Worm (Caenorhabditis elegans): ENCODE measurements around the gene ascc-1.
"Not testable (repeated sequence)": the region's sequence is repeated elsewhere in the genome, so short reads cannot be mapped to it uniquely, and the experiment has no call there.

ascc-1 gene

DNA sequence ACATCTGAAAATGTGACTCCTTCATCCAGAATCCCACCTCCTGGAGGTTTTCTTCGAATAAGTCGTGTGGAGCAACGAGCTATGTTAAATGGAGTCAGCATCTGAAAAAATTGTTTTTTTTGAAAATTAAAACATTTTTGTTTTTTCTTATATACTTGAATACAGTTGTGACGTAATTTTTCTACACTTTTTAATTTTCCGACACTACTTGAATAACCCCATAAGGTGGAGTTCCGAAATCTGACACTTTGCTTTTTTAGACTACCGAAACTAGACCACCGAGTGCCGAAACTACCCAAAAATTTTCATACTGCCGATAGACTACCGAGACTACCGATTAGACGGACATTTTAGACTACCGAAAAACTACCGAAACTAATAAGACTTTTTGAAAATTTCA lies 33.9 kb downstream of the ascc-1 start, which contains the start of gene mcat-1:
mcat-1 (minus strand) TSS at position 101 of the 400 bp plus-strand sequence.
- TF ChIP-seq tbx-11 (GFP tag; IDR thresholded peaks at IDR 0.05): no peak
- TF ChIP-seq F13C5.2 (tag; optimal IDR thresholded peaks at IDR 0.05): no peak
- no peak for TF ChIP-seq hnd-1 (tag; optimal IDR thresholded peaks at IDR 0.05)
- no peak for TF ChIP-seq aly-1 (tag; optimal IDR thresholded peaks at IDR 0.05)
- no peak for TF ChIP-seq hmbx-1 (tag; optimal IDR thresholded peaks at IDR 0.05)
- no peak for TF ChIP-seq ama-1 (optimal IDR thresholded peaks at IDR 0.05)
- no peak for TF ChIP-seq ets-7 (tag; optimal IDR thresholded peaks at IDR 0.05)
- TF ChIP-seq flt-1 (GFP tag; IDR thresholded peaks at IDR 0.05): no peak
- no peak for TF ChIP-seq hmg-4 (GFP tag; optimal IDR thresholded peaks at IDR 0.05)
- TF ChIP-seq ceh-36 (tag; optimal IDR thresholded peaks at IDR 0.05): no peak
- TF ChIP-seq B0310.2 (tag; optimal IDR thresholded peaks at IDR 0.05): no peak
- no peak for TF ChIP-seq tra-4 (tag; optimal IDR thresholded peaks at IDR 0.05)
- no peak for TF ChIP-seq pes-1 (GFP tag; IDR thresholded peaks at IDR 0.05)
- no peak for TF ChIP-seq scrt-1 (GFP tag; IDR thresholded peaks at IDR 0.05)
- no peak for TF ChIP-seq sea-1 (GFP tag; conservative IDR thresholded peaks at IDR 0.05)

DNA sequence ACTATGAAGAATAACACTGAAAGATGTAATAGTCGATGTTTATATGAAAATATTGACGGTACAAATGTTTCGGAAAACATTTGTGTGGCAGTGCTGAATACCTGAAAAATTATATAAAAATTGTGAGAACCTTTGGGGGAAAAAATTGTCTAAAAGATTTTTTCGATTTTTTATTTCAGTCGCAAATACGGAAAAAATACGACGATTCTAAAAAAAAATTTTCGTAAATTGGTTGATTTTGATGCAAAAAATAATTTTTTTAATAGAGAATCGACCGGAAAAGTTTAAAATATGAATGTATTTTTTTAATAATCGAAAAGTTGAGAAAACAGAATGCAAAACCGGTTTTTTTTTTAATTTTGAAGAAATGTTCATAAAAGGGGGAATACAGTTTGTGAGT lies 37.7 kb downstream of the ascc-1 start, which contains the start of gene C50D2.7:
C50D2.7 (minus strand) TSS at position 101 of the 400 bp plus-strand sequence.
- TF ChIP-seq hmbx-1 (tag; optimal IDR thresholded peaks at IDR 0.05) (no peak), aly-1 (tag; optimal IDR thresholded peaks at IDR 0.05) (no peak), flt-1 (GFP tag; IDR thresholded peaks at IDR 0.05) (no peak), ceh-13 (GFP tag; optimal IDR thresholded peaks at IDR 0.05) (no peak), sea-1 (GFP tag; conservative IDR thresholded peaks at IDR 0.05) (no peak)

- TF ChIP-seq hmbx-1 (tag; optimal IDR thresholded peaks at IDR 0.05) (peak; percentile 40), F13C5.2 (tag; optimal IDR thresholded peaks at IDR 0.05) (peak; percentile 69), hmg-4 (GFP tag; optimal IDR thresholded peaks at IDR 0.05) (no peak)
Measured at ce11 chrII:97992-98763, 40.7 kb downstream of the ascc-1 start, which contains the start of the genes luc-7L3 and sftb-6. TSS of gene luc-7L3 (minus strand) at chrII:98027. TSS of gene sftb-6 (plus strand) at chrII:98404.

DNA sequence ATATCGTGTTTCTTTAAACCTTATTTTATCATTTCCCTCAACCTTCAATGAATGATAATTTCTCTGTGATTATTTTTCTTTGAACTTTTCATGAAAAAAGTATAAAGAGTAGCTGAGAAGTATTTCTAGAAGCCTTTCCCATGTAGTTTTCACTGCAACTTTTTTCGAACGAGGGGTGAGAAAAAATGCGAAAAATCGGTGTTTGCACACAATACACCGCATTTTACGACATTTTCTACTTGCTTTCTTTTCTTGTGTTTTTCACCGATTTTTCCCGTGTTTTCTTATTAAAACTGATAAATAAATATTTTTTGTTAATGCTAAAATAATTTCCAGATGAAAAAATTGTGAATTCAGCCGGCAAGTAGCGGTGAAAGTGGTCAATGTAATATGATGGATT lies 41.4 kb downstream of the ascc-1 start, which contains the start of gene C50D2.10:
C50D2.10 (plus strand) TSS at position 245 of the 400 bp plus-strand sequence.
- not testable (repeated sequence) for TF ChIP-seq B0310.2 (tag; optimal IDR thresholded peaks at IDR 0.05); flt-1 (GFP tag; IDR thresholded peaks at IDR 0.05); ama-1 (optimal IDR thresholded peaks at IDR 0.05)

DNA sequence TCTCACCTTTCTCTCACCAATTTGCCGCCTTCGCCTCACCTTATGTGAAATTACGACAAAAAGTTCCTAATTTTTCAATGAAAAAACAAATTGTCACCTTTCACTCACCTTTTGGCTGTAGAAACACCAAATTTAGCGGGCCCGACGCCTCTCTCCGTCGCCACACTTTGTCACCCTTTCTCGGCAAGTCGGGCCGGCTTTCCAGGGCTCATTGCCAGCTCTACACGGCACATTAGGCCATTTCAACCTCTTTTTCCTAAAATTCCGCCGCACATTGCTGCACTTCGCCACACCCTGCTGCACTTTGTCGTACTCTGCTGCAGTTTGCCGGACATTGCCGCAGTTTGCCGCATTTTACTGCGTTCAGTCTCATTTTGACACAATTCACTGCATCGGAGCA lies 43.7 kb downstream of the ascc-1 start:
- TF ChIP-seq hmg-4 (GFP tag; optimal IDR thresholded peaks at IDR 0.05) (no peak), sea-1 (GFP tag; conservative IDR thresholded peaks at IDR 0.05) (0 out of 2 replicates have a peak, but pooled peaks have one; percentile 52)

DNA sequence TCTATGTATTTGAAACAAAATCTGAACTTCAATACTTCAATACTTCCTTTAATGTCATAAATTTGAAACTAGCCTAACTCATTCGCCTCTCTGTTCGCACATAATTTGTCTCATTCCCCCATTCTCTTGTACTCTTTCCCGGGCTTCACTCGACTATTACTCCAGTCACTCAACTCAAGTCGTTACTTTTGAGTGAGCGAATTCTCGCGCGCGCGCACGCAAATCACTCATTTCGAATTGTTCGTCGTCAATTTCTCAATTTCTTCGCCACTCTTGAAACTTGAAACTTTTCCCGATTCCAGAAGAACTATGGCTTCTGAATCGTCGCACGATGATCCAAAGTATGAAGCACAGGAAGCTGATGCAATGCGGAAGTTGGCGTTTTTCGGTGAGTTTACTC lies 46.8 kb downstream of the ascc-1 start, which contains the start of gene col-68:
col-68 (plus strand) TSS at position 301 of the 400 bp plus-strand sequence.
- TF ChIP-seq F13C5.2 (tag; optimal IDR thresholded peaks at IDR 0.05): no peak
- no peak for TF ChIP-seq scrt-1 (GFP tag; IDR thresholded peaks at IDR 0.05)
- TF ChIP-seq ama-1 (optimal IDR thresholded peaks at IDR 0.05): no peak
- no peak for TF ChIP-seq sea-1 (GFP tag; conservative IDR thresholded peaks at IDR 0.05)
- TF ChIP-seq pes-1 (GFP tag; IDR thresholded peaks at IDR 0.05): no peak
- no peak for TF ChIP-seq ets-7 (tag; optimal IDR thresholded peaks at IDR 0.05)
- no peak for TF ChIP-seq tbx-11 (GFP tag; IDR thresholded peaks at IDR 0.05)
- TF ChIP-seq B0310.2 (tag; optimal IDR thresholded peaks at IDR 0.05): no peak

DNA sequence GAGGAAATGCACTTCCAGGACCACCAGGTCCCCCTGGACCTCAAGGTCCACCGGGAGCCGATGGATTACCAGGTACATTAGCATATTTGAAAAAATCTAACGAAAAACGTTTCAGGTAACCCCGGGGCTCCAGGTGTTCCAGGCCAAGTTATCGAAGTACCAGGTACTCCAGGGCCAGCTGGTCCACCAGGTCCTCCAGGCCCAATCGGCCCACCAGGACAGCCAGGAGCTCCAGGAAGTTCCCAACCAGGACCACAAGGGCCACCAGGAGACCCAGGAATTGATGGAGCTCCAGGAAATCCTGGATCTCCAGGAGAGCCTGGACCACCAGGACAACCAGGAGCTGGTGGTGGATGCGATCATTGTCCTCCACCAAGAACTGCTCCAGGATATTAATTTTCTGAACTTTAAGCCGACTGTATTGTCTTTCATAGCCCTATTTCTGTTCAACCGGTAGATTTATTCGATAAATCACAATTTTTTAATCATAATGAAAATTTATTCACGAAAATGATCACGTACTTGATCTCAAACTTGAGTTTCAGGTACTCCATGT lies 47.9 kb downstream of the ascc-1 start:
- TF ChIP-seq F13C5.2 (tag; optimal IDR thresholded peaks at IDR 0.05) (no peak), ceh-36 (tag; optimal IDR thresholded peaks at IDR 0.05) (no peak), tra-4 (tag; optimal IDR thresholded peaks at IDR 0.05) (no peak), ets-7 (tag; optimal IDR thresholded peaks at IDR 0.05) (no peak), scrt-1 (GFP tag; IDR thresholded peaks at IDR 0.05) (no peak)

DNA sequence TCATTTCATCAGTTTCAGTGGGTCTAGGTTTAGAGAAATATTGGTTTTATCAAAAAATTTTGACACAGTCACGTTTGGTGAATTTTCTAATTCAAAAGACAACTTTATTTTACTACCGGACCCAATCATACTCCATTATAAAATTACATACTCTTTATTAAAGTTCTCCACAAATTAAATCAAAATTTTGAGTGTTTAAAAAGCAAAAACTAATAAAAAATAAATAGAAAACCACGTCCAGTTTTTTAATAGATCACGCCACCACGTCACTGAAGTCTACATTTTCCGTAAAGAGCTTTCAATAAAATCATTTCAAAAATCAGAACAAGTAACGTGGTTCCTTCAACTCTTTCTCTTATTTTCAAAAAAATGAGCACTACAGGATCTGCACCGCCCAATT lies 48.4 kb downstream of the ascc-1 start, which contains the start of gene txt-1:
txt-1 (plus strand) TSS at position 301 of the 400 bp plus-strand sequence.
- TF ChIP-seq B0310.2 (tag; optimal IDR thresholded peaks at IDR 0.05) (no peak), ama-1 (optimal IDR thresholded peaks at IDR 0.05) (no peak), flt-1 (GFP tag; IDR thresholded peaks at IDR 0.05) (no peak), ets-7 (tag; optimal IDR thresholded peaks at IDR 0.05) (no peak), hmbx-1 (tag; optimal IDR thresholded peaks at IDR 0.05) (no peak), hmg-4 (GFP tag; optimal IDR thresholded peaks at IDR 0.05) (no peak), aly-1 (tag; optimal IDR thresholded peaks at IDR 0.05) (no peak)

DNA sequence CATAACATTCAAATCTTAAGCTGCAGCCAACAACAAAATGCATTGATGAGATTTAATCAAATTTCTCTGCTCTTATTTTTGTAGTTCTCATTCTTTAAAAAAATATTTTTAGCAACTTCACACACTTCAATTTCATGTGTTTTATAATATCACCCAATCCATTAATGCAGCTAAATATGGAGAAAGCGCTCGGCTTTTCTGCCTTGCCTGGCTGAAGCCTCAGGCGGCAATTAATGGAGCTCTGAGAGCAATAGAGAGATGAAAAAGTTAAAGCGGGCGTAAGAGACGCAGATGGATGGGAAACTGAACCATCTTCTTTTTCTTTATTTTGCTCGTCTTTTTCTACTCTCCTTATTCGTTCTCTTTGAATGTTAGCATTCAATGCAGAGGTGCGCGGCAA lies 50.2 kb downstream of the ascc-1 start:
- TF ChIP-seq scrt-1 (GFP tag; IDR thresholded peaks at IDR 0.05) (no peak), ceh-13 (GFP tag; optimal IDR thresholded peaks at IDR 0.05) (no peak), ama-1 (optimal IDR thresholded peaks at IDR 0.05) (no peak), tbx-37 (GFP tag; conservative IDR thresholded peaks at IDR 0.05) (no peak), sea-1 (GFP tag; conservative IDR thresholded peaks at IDR 0.05) (no peak), F13C5.2 (tag; optimal IDR thresholded peaks at IDR 0.05) (no peak), hnd-1 (tag; optimal IDR thresholded peaks at IDR 0.05) (no peak), flt-1 (GFP tag; IDR thresholded peaks at IDR 0.05) (no peak), ets-7 (tag; optimal IDR thresholded peaks at IDR 0.05) (no peak), hmg-4 (GFP tag; optimal IDR thresholded peaks at IDR 0.05) (no peak), pes-1 (GFP tag; IDR thresholded peaks at IDR 0.05) (no peak), B0310.2 (tag; optimal IDR thresholded peaks at IDR 0.05) (no peak), tra-4 (tag; optimal IDR thresholded peaks at IDR 0.05) (no peak), tbx-11 (GFP tag; IDR thresholded peaks at IDR 0.05) (no peak)

All from whole organism, early embryonic.